Worm (Caenorhabditis elegans) whole organism, L1 larva: ENCODE measurements around the gene lgc-54.
A peak's percentile ranks its signal among the peaks of the same experiment; 100 is the strongest.

Experiments used
- aha-1 ChIP-seq: fragments of 150-350 bp; optimal IDR thresholded peaks from 2 replicates; lab custom pipeline; 2014; ENCODE audit warnings: missing biosample characterization, missing genetic modification characterization
- alr-1 ChIP-seq: fragments of 200-800 bp; sonication (Bioruptor generic); optimal IDR thresholded peaks from 2 replicates; lab custom pipeline; 2018; ENCODE audit warnings: borderline replicate concordance, mild to moderate bottlenecking, missing genetic modification characterization, missing compliant biosample characterization
- ceh-8 ChIP-seq: fragments of 200-800 bp; sonication (Bioruptor generic); optimal IDR thresholded peaks from 2 replicates; lab custom pipeline; 2018; ENCODE audit warnings: mild to moderate bottlenecking, missing genetic modification characterization, moderate library complexity, missing compliant biosample characterization
- ceh-82 ChIP-seq, 3 experiments: fragments of 150-350 bp in 1 of 3; sonication (generic microtip) in 2 of 3; optimal IDR thresholded peaks; 2 replicates each; lab custom pipeline; 2014 to 2017; ENCODE audit warnings: missing biosample characterization in 3 of 3, missing genetic modification characterization in 3 of 3
- dpl-1 ChIP-seq, 3 experiments: fragments of 150-350 bp in 2 of 3; sonication (generic microtip) in 1 of 3; optimal IDR thresholded peaks; 2 replicates each; lab custom pipeline; 2014 to 2017; ENCODE audit warnings: missing biosample characterization in 3 of 3, missing genetic modification characterization in 3 of 3, missing genetic modification reagents in 3 of 3
- dsc-1 ChIP-seq: sonication (generic microtip); optimal IDR thresholded peaks from 2 replicates; lab custom pipeline; 2016; ENCODE audit warnings: mild to moderate bottlenecking, missing genetic modification characterization, missing compliant biosample characterization
- efl-1 ChIP-seq, 4 experiments: fragments of 150-350 bp; optimal IDR thresholded peaks in 3 of 4; peaks in 1 of 4; 1 replicate in 1 of 4; 2 replicates in 3 of 4; lab custom pipeline; 2014; ENCODE audit warnings: missing biosample characterization in 2 of 4, missing genetic modification characterization in 2 of 4, missing genetic modification reagents in 2 of 4
- elt-2 ChIP-seq: sonication (generic microtip); optimal IDR thresholded peaks from 2 replicates; lab custom pipeline; 2016; ENCODE audit warnings: missing genetic modification characterization, mild to moderate bottlenecking, inconsistent platforms, missing compliant biosample characterization, missing genetic modification reagents
- elt-3 ChIP-seq, 6 experiments: fragments of 150-350 bp in 1 of 6; sonication (generic microtip); optimal IDR thresholded peaks; 2 replicates each; lab custom pipeline; 2017 to 2018; ENCODE audit warnings: missing biosample characterization in 6 of 6, missing genetic modification characterization in 6 of 6, inconsistent platforms in 1 of 6
- ets-5 ChIP-seq: fragments of 200-800 bp; sonication (Bioruptor generic); IDR thresholded peaks from 2 replicates; pipeline ENCODE4 v1.3.6; 2022; ENCODE audit warnings: missing genetic modification characterization, missing compliant biosample characterization
- fkh-10 ChIP-seq: sonication (generic microtip); optimal IDR thresholded peaks from 2 replicates; lab custom pipeline; 2017; ENCODE audit warnings: missing biosample characterization, missing genetic modification reagents, missing genetic modification characterization
- fos-1 ChIP-seq: fragments of 150-350 bp; optimal IDR thresholded peaks from 2 replicates; lab custom pipeline; 2014; ENCODE audit warnings: missing biosample characterization, missing genetic modification characterization
- grh-1 ChIP-seq: fragments of 200-800 bp; sonication (Bioruptor generic); IDR thresholded peaks from 2 replicates; pipeline ENCODE4 v1.3.6; 2022; ENCODE audit warnings: missing genetic modification reagents, missing genetic modification characterization, missing compliant biosample characterization
- jun-1 ChIP-seq: fragments of 150-350 bp; optimal IDR thresholded peaks from 2 replicates; lab custom pipeline; 2014; ENCODE audit warnings: missing biosample characterization, missing genetic modification reagents, missing genetic modification characterization
- lin-13 ChIP-seq: fragments of 150-350 bp; optimal IDR thresholded peaks from 2 replicates; lab custom pipeline; 2014; ENCODE audit warnings: missing biosample characterization, missing genetic modification reagents, missing genetic modification characterization
- lin-14 ChIP-seq: fragments of 200-800 bp; sonication (Bioruptor generic); optimal IDR thresholded peaks from 2 replicates; lab custom pipeline; 2018; ENCODE audit warnings: mild to moderate bottlenecking, missing genetic modification characterization, moderate library complexity, missing compliant biosample characterization
- lin-15B ChIP-seq: fragments of 150-350 bp; sonication (generic microtip); optimal IDR thresholded peaks from 3 replicates; lab custom pipeline; 2014; ENCODE audit warnings: missing biosample characterization, missing genetic modification characterization
- lin-35 ChIP-seq, 2 experiments: fragments of 150-350 bp; optimal IDR thresholded peaks; 2 replicates each; lab custom pipeline; 2014; ENCODE audit warnings: missing biosample characterization in 2 of 2, missing genetic modification characterization in 2 of 2, missing genetic modification reagents in 2 of 2
- lin-39 ChIP-seq: fragments of 150-350 bp; optimal IDR thresholded peaks from 2 replicates; lab custom pipeline; 2014; ENCODE audit warnings: missing biosample characterization, missing genetic modification reagents, missing genetic modification characterization
- lsy-2 ChIP-seq, 2 experiments: fragments of 150-350 bp; optimal IDR thresholded peaks; 2 replicates each; lab custom pipeline; 2014; ENCODE audit warnings: missing biosample characterization in 2 of 2, missing genetic modification characterization in 2 of 2
- nhr-19 ChIP-seq: fragments of 200-800 bp; sonication (Bioruptor generic); conservative IDR thresholded peaks from 2 replicates; pipeline ENCODE4 v1.3.6; 2022; ENCODE audit warnings: missing genetic modification characterization, missing compliant biosample characterization
- nhr-20 ChIP-seq: sonication (generic microtip); optimal IDR thresholded peaks from 2 replicates; lab custom pipeline; 2016; ENCODE audit warnings: mild to moderate bottlenecking, missing genetic modification characterization, missing compliant biosample characterization
- nhr-28 ChIP-seq: fragments of 150-350 bp; optimal IDR thresholded peaks from 2 replicates; lab custom pipeline; 2014; ENCODE audit warnings: missing biosample characterization, missing genetic modification characterization
- nhr-71 ChIP-seq: sonication (generic microtip); optimal IDR thresholded peaks from 2 replicates; lab custom pipeline; 2016; ENCODE audit warnings: mild to moderate bottlenecking, missing genetic modification characterization, moderate library complexity, missing compliant biosample characterization
- nhr-76 ChIP-seq: sonication (generic microtip); optimal IDR thresholded peaks from 2 replicates; lab custom pipeline; 2017; ENCODE audit warnings: missing biosample characterization, missing genetic modification characterization
- nhr-85 ChIP-seq: sonication (generic microtip); peaks from one replicate; lab custom pipeline; 2016; ENCODE audit warnings: missing genetic modification characterization, inconsistent platforms, missing compliant biosample characterization
- pag-3 ChIP-seq: sonication (generic microtip); optimal IDR thresholded peaks from 2 replicates; lab custom pipeline; 2017; ENCODE audit warnings: missing genetic modification characterization, mild to moderate bottlenecking, missing compliant biosample characterization, antibody characterized with exemption, borderline replicate concordance; ENCODE audit not compliant: insufficient read depth
- pax-3 ChIP-seq: fragments of 200-800 bp; sonication (Bioruptor generic); optimal IDR thresholded peaks from 2 replicates; lab custom pipeline; 2018; ENCODE audit warnings: mild to moderate bottlenecking, missing genetic modification characterization, moderate library complexity, missing compliant biosample characterization
- pqm-1 ChIP-seq: sonication (generic microtip); optimal IDR thresholded peaks from 3 replicates; lab custom pipeline; 2017; ENCODE audit warnings: missing biosample characterization, missing genetic modification characterization
- rnt-1 ChIP-seq: sonication (generic microtip); optimal IDR thresholded peaks from 2 replicates; lab custom pipeline; 2016; ENCODE audit warnings: mild to moderate bottlenecking, missing genetic modification characterization, moderate library complexity, missing compliant biosample characterization
- snpc-4 ChIP-seq: fragments of 150-350 bp; optimal IDR thresholded peaks from 2 replicates; lab custom pipeline; 2014; ENCODE audit warnings: missing biosample characterization, missing genetic modification characterization
- snu-23 ChIP-seq: sonication (generic microtip); optimal IDR thresholded peaks from 2 replicates; lab custom pipeline; 2016; ENCODE audit warnings: missing genetic modification characterization, missing compliant biosample characterization
- sup-37 ChIP-seq: fragments of 200-800 bp; sonication (Bioruptor generic); optimal IDR thresholded peaks from 2 replicates; lab custom pipeline; 2018; ENCODE audit warnings: mild to moderate bottlenecking, missing genetic modification characterization, missing compliant biosample characterization
- swsn-7 ChIP-seq: sonication (generic microtip); optimal IDR thresholded peaks from 2 replicates; lab custom pipeline; 2016; ENCODE audit warnings: missing genetic modification characterization, missing compliant biosample characterization
- tbx-2 ChIP-seq: sonication (generic microtip); optimal IDR thresholded peaks from 2 replicates; lab custom pipeline; 2016; ENCODE audit warnings: missing genetic modification characterization, missing compliant biosample characterization
- unc-86 ChIP-seq: sonication (generic microtip); optimal IDR thresholded peaks from 2 replicates; lab custom pipeline; 2016; ENCODE audit warnings: missing genetic modification characterization, missing compliant biosample characterization
- xbp-1 ChIP-seq: sonication (generic microtip); optimal IDR thresholded peaks from 2 replicates; lab custom pipeline; 2016; ENCODE audit warnings: missing genetic modification characterization, missing compliant biosample characterization
- ztf-11 ChIP-seq, 2 experiments: sonication (generic microtip); optimal IDR thresholded peaks; 2 replicates each; lab custom pipeline; 2016 to 2017; ENCODE audit warnings: missing genetic modification characterization in 2 of 2, missing biosample characterization in 1 of 2, missing compliant biosample characterization in 1 of 2

Gene lgc-54

DNA sequence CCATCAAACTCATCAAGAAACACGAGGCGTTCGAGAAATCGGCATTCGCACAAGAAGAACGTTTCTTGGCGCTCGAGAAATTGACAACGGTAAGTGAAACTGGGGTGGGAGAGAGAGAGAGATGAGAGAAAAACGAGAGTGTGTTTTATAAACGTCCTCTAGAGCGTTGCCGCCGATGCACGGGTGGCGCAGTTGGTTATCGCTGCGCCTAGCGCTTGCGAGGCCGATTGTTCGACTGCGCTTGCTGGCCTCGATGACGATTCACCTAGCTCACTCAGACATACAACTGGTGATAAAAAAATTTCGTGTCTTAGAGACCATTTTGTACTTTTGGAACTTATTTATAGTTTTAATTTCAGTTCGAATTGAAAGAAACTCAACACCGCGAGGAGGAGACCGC, 42.4 kb upstream of the lgc-54 start (continued):
- TF ChIP-seq snu-23 (GFP tag; lab: Kevin White, UChicago) (peak; percentile 63), snpc-4 (tag; lab: Kevin White, UChicago) (no peak), pax-3 (tag; lab: Kevin White, UChicago) (no peak), fkh-10 (GFP tag; lab: Kevin White, UChicago) (no peak)

DNA sequence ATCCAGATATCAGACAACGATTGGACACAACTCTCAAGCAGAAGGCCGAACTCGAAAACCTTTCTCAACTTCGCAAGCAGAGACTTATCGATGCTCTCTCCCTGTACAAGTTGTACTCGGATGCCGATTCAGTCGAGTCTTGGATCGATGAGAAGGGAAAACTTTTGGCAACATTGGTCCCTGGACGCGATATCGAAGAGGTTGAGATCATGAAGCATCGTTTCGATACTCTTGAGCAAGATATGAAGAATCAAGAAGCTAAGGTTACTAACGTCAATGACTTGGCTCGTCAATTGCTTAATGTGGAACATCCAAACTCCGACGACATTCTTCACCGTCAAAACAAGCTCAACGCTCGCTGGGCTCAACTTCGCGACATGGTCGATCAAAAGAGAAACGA, 38.7 kb upstream of the lgc-54 start:
- TF ChIP-seq swsn-7 (tag; lab: Kevin White, UChicago): no peak
- TF ChIP-seq ztf-11 (tag; optimal IDR thresholded peaks at IDR 0.05; lab: Kevin White, UChicago): no peak
- TF ChIP-seq unc-86 (tag; lab: Kevin White, UChicago): no peak
- TF ChIP-seq ets-5 (GFP tag; lab: Robert Waterston, UW): no peak
- no peak for TF ChIP-seq pag-3 (tag; lab: Kevin White, UChicago)
- no peak for TF ChIP-seq pax-3 (tag; lab: Kevin White, UChicago)
- no peak for TF ChIP-seq ceh-8 (GFP tag; lab: Kevin White, UChicago)
- no peak for TF ChIP-seq efl-1 (optimal IDR thresholded peaks at IDR 0.05; lab: Kevin White, UChicago)
- no peak for TF ChIP-seq efl-1 (GFP tag; optimal IDR thresholded peaks at IDR 0.05 in 1 of 2; lab: Kevin White, UChicago)
- TF ChIP-seq nhr-85 (tag; lab: Kevin White, UChicago): no peak
- TF ChIP-seq xbp-1 (tag; lab: Kevin White, UChicago): no peak

DNA sequence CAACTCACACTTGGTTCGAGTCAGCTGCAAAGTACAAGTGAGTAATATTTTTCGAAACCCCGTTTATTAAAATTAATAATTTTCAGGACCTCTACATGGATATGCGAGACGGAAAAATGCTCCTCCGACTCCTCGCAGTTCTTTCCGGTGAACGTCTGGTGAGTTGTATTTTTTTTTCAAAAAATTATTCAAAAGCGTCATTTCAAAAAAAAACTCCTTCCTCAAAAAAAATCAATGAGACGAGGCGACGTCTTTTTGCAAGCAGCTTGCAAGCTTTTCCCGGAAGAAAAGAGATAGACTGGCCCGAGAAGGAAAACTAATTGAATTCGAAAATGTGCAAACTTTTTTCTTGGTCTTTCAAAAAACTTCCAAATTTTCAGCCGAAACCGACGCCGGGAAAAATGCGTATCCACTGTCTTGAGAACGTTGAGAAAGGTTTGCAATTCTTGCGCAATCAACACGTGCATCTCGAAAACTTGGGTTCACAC, 36.1 kb upstream of the lgc-54 start:
- TF ChIP-seq pag-3 (tag; lab: Kevin White, UChicago) (no peak), nhr-28 (no peak), lin-14 (GFP tag; lab: Kevin White, UChicago) (peak; percentile 54), dpl-1 (GFP tag; optimal IDR thresholded peaks at IDR 0.05; lab: Kevin White, UChicago) (no peak), fkh-10 (GFP tag; lab: Kevin White, UChicago) (no peak), sup-37 (no peak)

DNA sequence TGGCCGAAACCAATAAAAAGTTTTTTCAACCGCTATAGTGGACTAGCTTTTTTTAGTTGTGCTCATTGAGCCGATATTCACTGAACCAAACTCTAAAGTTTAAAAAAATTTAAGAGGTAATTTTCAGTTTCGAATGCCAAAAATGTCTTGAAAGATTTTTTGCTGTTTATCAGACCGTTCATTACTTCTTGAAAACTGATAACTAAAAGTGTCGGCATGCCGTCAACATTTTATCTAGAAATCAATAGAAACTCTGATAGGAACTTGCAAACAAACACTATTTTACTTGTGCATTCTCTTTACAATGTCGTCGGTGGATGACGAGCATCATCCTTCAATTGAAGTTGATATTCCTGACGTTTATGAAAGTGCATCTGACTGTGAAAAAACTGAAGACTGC, 35.3 kb upstream of the lgc-54 start:
- TF ChIP-seq elt-2 (tag; lab: Kevin White, UChicago) (peak; percentile 44), jun-1 (no peak)

DNA sequence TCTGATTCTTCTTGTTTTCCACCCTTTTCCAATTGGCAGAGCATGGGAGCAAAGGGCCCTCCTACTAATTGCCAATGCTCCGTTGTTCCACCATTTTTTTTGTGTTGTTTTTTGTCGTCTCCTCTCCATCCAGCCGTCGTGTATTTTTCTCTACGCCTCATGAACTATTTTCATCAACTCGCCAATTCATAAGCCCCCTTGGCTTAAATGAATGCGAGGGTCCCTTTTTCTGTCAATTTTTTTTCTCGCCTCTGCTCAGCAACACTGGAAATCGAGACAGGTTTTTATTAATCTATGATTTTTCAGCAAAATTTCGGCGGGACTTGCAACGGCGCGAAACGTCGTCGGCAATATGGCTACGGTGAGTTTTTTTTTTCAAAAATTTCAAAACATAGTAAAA, 34.6 kb upstream of the lgc-54 start, which contains the start of gene unc-70:
TSS of gene unc-70 (plus strand) at position 301 of the 400 bp plus-strand sequence.
- TF ChIP-seq nhr-85 (tag; lab: Kevin White, UChicago) (peak; percentile 20), grh-1 (GFP tag; lab: Robert Waterston, UW) (no peak)

DNA sequence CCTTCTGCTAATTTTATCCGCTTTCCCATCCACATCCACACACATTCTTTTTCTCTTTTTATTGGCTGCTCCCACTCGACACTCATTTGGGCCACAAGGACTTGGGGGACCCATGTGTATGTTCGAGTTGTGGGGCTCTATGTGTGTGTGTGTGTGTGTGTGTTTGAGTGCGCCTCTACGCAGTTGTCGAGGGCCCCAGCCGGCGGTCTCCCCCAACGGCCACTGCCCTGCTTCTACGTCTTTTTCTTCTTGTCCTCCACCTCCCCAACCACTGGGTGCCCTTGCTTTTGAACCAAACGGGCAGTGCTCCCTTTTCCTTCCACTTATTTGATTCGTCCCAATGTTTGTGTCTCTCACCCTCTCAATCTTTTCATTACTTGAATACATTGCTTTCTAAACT, 34.2 kb upstream of the lgc-54 start:
- no peak for TF ChIP-seq lin-15B (tag; lab: Kevin White, UChicago)
- TF ChIP-seq unc-86 (tag; lab: Kevin White, UChicago): peak; percentile 11
- TF ChIP-seq xbp-1 (tag; lab: Kevin White, UChicago): no peak
- TF ChIP-seq lin-13 (GFP tag; lab: Kevin White, UChicago): no peak
- TF ChIP-seq fos-1: no peak
- TF ChIP-seq lin-39 (tag; lab: Kevin White, UChicago): no peak
- TF ChIP-seq ceh-82 (tag; optimal IDR thresholded peaks at IDR 0.05; lab: Kevin White, UChicago): peak in 1 of 3 experiments; percentile 42
- peak; percentile 8 for TF ChIP-seq ceh-8 (GFP tag; lab: Kevin White, UChicago)
- 0 out of 2 replicates have a peak, but pooled peaks have one; percentile 4 for TF ChIP-seq nhr-19 (GFP tag; lab: Robert Waterston, UW)
- peak; percentile 5 for TF ChIP-seq nhr-20
- no peak for TF ChIP-seq dpl-1 (GFP tag; optimal IDR thresholded peaks at IDR 0.05; lab: Kevin White, UChicago)
- no peak for TF ChIP-seq nhr-85 (tag; lab: Kevin White, UChicago)
- TF ChIP-seq pag-3 (tag; lab: Kevin White, UChicago): no peak
- peak; percentile 83 for TF ChIP-seq lin-14 (GFP tag; lab: Kevin White, UChicago)
- TF ChIP-seq lsy-2 (tag; optimal IDR thresholded peaks at IDR 0.05; lab: Kevin White, UChicago): peak in 1 of 2 experiments; percentile 33
- TF ChIP-seq nhr-71: peak; percentile 36
- peak; percentile 35 for TF ChIP-seq tbx-2 (tag; lab: Kevin White, UChicago)
- peak; percentile 43 for TF ChIP-seq snu-23 (GFP tag; lab: Kevin White, UChicago)
- TF ChIP-seq rnt-1 (tag; lab: Kevin White, UChicago): peak; percentile 53
- no peak for TF ChIP-seq elt-3 (tag; optimal IDR thresholded peaks at IDR 0.05; lab: Kevin White, UChicago)
- no peak for TF ChIP-seq alr-1 (tag; lab: Kevin White, UChicago)
- no peak for TF ChIP-seq pqm-1 (tag; lab: Kevin White, UChicago)
- peak; percentile 50 for TF ChIP-seq dsc-1
- no peak for TF ChIP-seq nhr-76 (tag; lab: Kevin White, UChicago)
- TF ChIP-seq efl-1 (optimal IDR thresholded peaks at IDR 0.05; lab: Kevin White, UChicago): no peak
- TF ChIP-seq efl-1 (GFP tag; optimal IDR thresholded peaks at IDR 0.05 in 1 of 2; lab: Kevin White, UChicago): peak in 1 of 2 experiments; percentile 44
- no peak for TF ChIP-seq elt-2 (tag; lab: Kevin White, UChicago)
- peak in 1 of 2 experiments; percentile 21 for TF ChIP-seq lin-35 (GFP tag; optimal IDR thresholded peaks at IDR 0.05; lab: Kevin White, UChicago)
- no peak for TF ChIP-seq aha-1 (tag; lab: Kevin White, UChicago)
